Fruit fly (Drosophila melanogaster) whole organism, embryonic: ENCODE measurements around the gene ph-d.

Experiments
- BEAF-32 ChIP-seq: fragments of 200-800 bp; sonication (Bioruptor generic); optimal IDR thresholded peaks from 3 replicates; lab custom pipeline; 2017; ENCODE audit warnings: missing biosample characterization, missing genetic modification characterization, mild to moderate bottlenecking, moderate library complexity, missing genetic modification reagents
- CG10565 ChIP-seq: fragments of 200-800 bp; sonication (Bioruptor generic); optimal IDR thresholded peaks from 3 replicates; lab custom pipeline; 2016; ENCODE audit warnings: missing biosample characterization, mild to moderate bottlenecking, missing genetic modification characterization
- CG12104 ChIP-seq: fragments of 200-800 bp; sonication (Bioruptor generic); optimal IDR thresholded peaks from 3 replicates; lab custom pipeline; 2016; ENCODE audit warnings: missing biosample characterization, missing genetic modification characterization
- CG12659 ChIP-seq: fragments of 200-800 bp; sonication (Bioruptor generic); optimal IDR thresholded peaks from 3 replicates; lab custom pipeline; 2017; ENCODE audit warnings: mild to moderate bottlenecking, missing biosample characterization, missing genetic modification reagents, missing genetic modification characterization
- CG12942 ChIP-seq: fragments of 200-800 bp; sonication (Bioruptor generic); optimal IDR thresholded peaks from 3 replicates; lab custom pipeline; 2016; ENCODE audit warnings: missing biosample characterization, missing genetic modification characterization
- CG1602 ChIP-seq: fragments of 200-800 bp; sonication (Bioruptor generic); optimal IDR thresholded peaks from 3 replicates; lab custom pipeline; 2016; ENCODE audit warnings: missing biosample characterization, missing genetic modification characterization
- CG18599 ChIP-seq: fragments of 200-800 bp; sonication (Bioruptor generic); optimal IDR thresholded peaks from 3 replicates; lab custom pipeline; 2017; ENCODE audit warnings: missing biosample characterization, missing genetic modification characterization, mild to moderate bottlenecking, moderate library complexity, missing genetic modification reagents
- CG2202 ChIP-seq: fragments of 200-800 bp; sonication (Bioruptor generic); optimal IDR thresholded peaks from 2 replicates; lab custom pipeline; 2018; ENCODE audit warnings: missing biosample characterization, mild to moderate bottlenecking, missing genetic modification characterization
- CG3065 ChIP-seq: fragments of 200-800 bp; sonication (Bioruptor generic); optimal IDR thresholded peaks from 2 replicates; lab custom pipeline; 2016; ENCODE audit warnings: missing biosample characterization, missing genetic modification characterization
- CG34422 ChIP-seq: fragments of 200-800 bp; sonication (Bioruptor generic); IDR thresholded peaks from 3 replicates; pipeline ENCODE4 v1.3.6; 2022; ENCODE audit warnings: missing biosample characterization, missing genetic modification characterization
- CG3847 ChIP-seq: fragments of 200-800 bp; sonication (Bioruptor generic); IDR thresholded peaks from 2 replicates; pipeline ENCODE4 v1.3.6; 2022; ENCODE audit warnings: missing biosample characterization, missing genetic modification characterization
- CG4730 ChIP-seq: fragments of 200-800 bp; sonication (Bioruptor generic); IDR thresholded peaks from 2 replicates; pipeline ENCODE4 v1.3.6; 2022; ENCODE audit warnings: missing biosample characterization, missing genetic modification characterization
- CG5953 ChIP-seq: fragments of 200-800 bp; sonication (Bioruptor generic); IDR thresholded peaks from 2 replicates; pipeline ENCODE4 v1.3.6; 2022; ENCODE audit warnings: missing biosample characterization, missing genetic modification characterization
- CG8765 ChIP-seq: fragments of 200-800 bp; sonication (Bioruptor generic); IDR thresholded peaks from 2 replicates; pipeline ENCODE4 v1.3.6; 2022; ENCODE audit warnings: missing biosample characterization, missing genetic modification characterization
- Chrac-16 ChIP-seq: fragments of 200-800 bp; sonication (Bioruptor generic); optimal IDR thresholded peaks from 3 replicates; lab custom pipeline; 2016; ENCODE audit warnings: missing biosample characterization, missing genetic modification characterization
- Deaf1 ChIP-seq: fragments of 200-800 bp; optimal IDR thresholded peaks from 3 replicates; lab custom pipeline; 2019; ENCODE audit warnings: missing biosample characterization, mild to moderate bottlenecking, missing genetic modification characterization, moderate library complexity
- Hr78 ChIP-seq, 2 experiments: fragments of 200-800 bp in 1 of 2; fragments of >200 bp in 1 of 2; sonication (Bioruptor generic) in 1 of 2; optimal IDR thresholded peaks; 2 replicates each; lab custom pipeline; 2017 to 2019; ENCODE audit warnings: missing biosample characterization in 2 of 2, missing genetic modification characterization in 2 of 2, mild to moderate bottlenecking in 1 of 2, moderate library complexity in 1 of 2
- Hsf ChIP-seq: fragments of 200-800 bp; sonication (Bioruptor generic); optimal IDR thresholded peaks from 3 replicates; lab custom pipeline; 2016; ENCODE audit warnings: missing biosample characterization, missing genetic modification characterization
- NC2β ChIP-seq: fragments of 200-800 bp; sonication (Bioruptor generic); optimal IDR thresholded peaks from 2 replicates; lab custom pipeline; 2016; ENCODE audit warnings: missing biosample characterization, missing genetic modification characterization
- NK7.1 ChIP-seq: fragments of 200-800 bp; sonication (Bioruptor generic); optimal IDR thresholded peaks from 3 replicates; lab custom pipeline; 2016; ENCODE audit warnings: missing biosample characterization, missing genetic modification characterization
- Oaz ChIP-seq: fragments of 200-800 bp; sonication (Bioruptor generic); IDR thresholded peaks from 2 replicates; pipeline ENCODE4 v1.3.6; 2022; ENCODE audit warnings: missing biosample characterization, missing genetic modification characterization
- Optix ChIP-seq: fragments of 200-800 bp; sonication (Bioruptor generic); IDR thresholded peaks from 3 replicates; pipeline ENCODE4 v1.3.6; 2022; ENCODE audit warnings: missing biosample characterization, missing genetic modification characterization
- PHDP ChIP-seq: fragments of 200-800 bp; sonication (Bioruptor generic); optimal IDR thresholded peaks from 3 replicates; lab custom pipeline; 2018; ENCODE audit warnings: missing biosample characterization, mild to moderate bottlenecking, missing genetic modification characterization, moderate library complexity
- Side ChIP-seq: fragments of 200-800 bp; sonication (Bioruptor generic); optimal IDR thresholded peaks from 2 replicates; lab custom pipeline; 2016; ENCODE audit warnings: missing biosample characterization, missing genetic modification characterization
- Trl ChIP-seq, 3 experiments: fragments of >200 bp in 2 of 3; fragments of 200-800 bp in 1 of 3; sonication (Bioruptor generic) in 1 of 3; optimal IDR thresholded peaks; 2 replicates in 1 of 3; 3 replicates in 2 of 3; lab custom pipeline; 2016 to 2017; ENCODE audit warnings: missing biosample characterization in 1 of 3, missing genetic modification characterization in 1 of 3
- chm ChIP-seq: fragments of 200-800 bp; sonication (Bioruptor generic); IDR thresholded peaks from 2 replicates; pipeline ENCODE4 v1.3.6; 2022; ENCODE audit warnings: missing biosample characterization, missing genetic modification characterization
- dati ChIP-seq: fragments of 200-800 bp; sonication (Bioruptor generic); IDR thresholded peaks from 2 replicates; pipeline ENCODE4 v1.3.6; 2022; ENCODE audit warnings: missing biosample characterization, missing genetic modification characterization
- disco-r ChIP-seq: fragments of 200-800 bp; sonication (Bioruptor generic); optimal IDR thresholded peaks from 2 replicates; lab custom pipeline; 2016; ENCODE audit warnings: missing biosample characterization, missing genetic modification characterization
- dmrt11E ChIP-seq: fragments of 200-800 bp; sonication (Bioruptor generic); optimal IDR thresholded peaks from 3 replicates; lab custom pipeline; 2018; ENCODE audit warnings: missing biosample characterization, mild to moderate bottlenecking, missing genetic modification characterization, moderate library complexity
- dpn ChIP-seq, 2 experiments: fragments of 200-800 bp; sonication (Bioruptor generic); optimal IDR thresholded peaks; 3 replicates each; lab custom pipeline; 2016; ENCODE audit warnings: missing biosample characterization in 2 of 2, missing genetic modification characterization in 2 of 2
- eve ChIP-seq, 2 experiments: fragments of >200 bp; optimal IDR thresholded peaks; 2 replicates each; lab custom pipeline; 2017; ENCODE audit warnings: missing biosample characterization in 2 of 2, missing genetic modification characterization in 2 of 2
- ewg ChIP-seq: fragments of 200-800 bp; sonication (Bioruptor generic); optimal IDR thresholded peaks from 3 replicates; lab custom pipeline; 2017; ENCODE audit warnings: mild to moderate bottlenecking, missing biosample characterization, missing genetic modification reagents, missing genetic modification characterization
- fru ChIP-seq: fragments of >200 bp; optimal IDR thresholded peaks from 2 replicates; lab custom pipeline; 2017
- ham ChIP-seq: fragments of 200-800 bp; sonication (Bioruptor generic); IDR thresholded peaks from 2 replicates; pipeline ENCODE4 v1.3.6; 2022; ENCODE audit warnings: missing biosample characterization, missing genetic modification characterization
- hb ChIP-seq: fragments of 200-800 bp; sonication (Bioruptor generic); IDR thresholded peaks from 3 replicates; pipeline ENCODE4 v1.3.6; 2022; ENCODE audit warnings: missing biosample characterization, missing genetic modification characterization; ENCODE audit not compliant: partially characterized antibody
- hkb ChIP-seq, 2 experiments: fragments of 200-800 bp in 1 of 2; fragments of >200 bp in 1 of 2; sonication (Bioruptor generic) in 1 of 2; IDR thresholded peaks in 1 of 2; optimal IDR thresholded peaks in 1 of 2; 2 replicates each; pipeline versions ENCODE4 v1.3.6 to Lab custom; 2017 to 2022; ENCODE audit warnings: missing biosample characterization in 1 of 2, missing genetic modification characterization in 1 of 2
- hth ChIP-seq: fragments of >200 bp; optimal IDR thresholded peaks from 2 replicates; lab custom pipeline; 2017; ENCODE audit warnings: inconsistent platforms
- jing ChIP-seq: fragments of 200-800 bp; sonication (Bioruptor generic); optimal IDR thresholded peaks from 2 replicates; lab custom pipeline; 2018; ENCODE audit warnings: missing biosample characterization, mild to moderate bottlenecking, missing genetic modification characterization
- kni ChIP-seq: fragments of 200-800 bp; sonication (Bioruptor generic); optimal IDR thresholded peaks from 3 replicates; lab custom pipeline; 2017; ENCODE audit warnings: mild to moderate bottlenecking, missing biosample characterization, missing genetic modification reagents, missing genetic modification characterization
- maf-S ChIP-seq: fragments of 200-800 bp; sonication (Bioruptor generic); optimal IDR thresholded peaks from 2 replicates; lab custom pipeline; 2016; ENCODE audit warnings: missing biosample characterization, missing genetic modification characterization
- pho ChIP-seq: fragments of 200-800 bp; sonication (Bioruptor generic); optimal IDR thresholded peaks from 2 replicates; lab custom pipeline; 2016; ENCODE audit warnings: missing biosample characterization, missing genetic modification characterization
- pum ChIP-seq: fragments of 200-800 bp; sonication (Bioruptor generic); optimal IDR thresholded peaks from 2 replicates; lab custom pipeline; 2016; ENCODE audit warnings: missing biosample characterization, missing genetic modification characterization
- ranshi ChIP-seq: fragments of 200-800 bp; sonication (Bioruptor generic); IDR thresholded peaks from 2 replicates; pipeline ENCODE4 v1.3.6; 2022; ENCODE audit warnings: missing biosample characterization, missing genetic modification characterization
- ro ChIP-seq: fragments of 200-800 bp; sonication (Bioruptor generic); IDR thresholded peaks from 2 replicates; pipeline ENCODE4 v1.3.6; 2022; ENCODE audit warnings: missing biosample characterization, missing genetic modification characterization
- seq ChIP-seq: fragments of 200-800 bp; sonication (Bioruptor generic); IDR thresholded peaks from 2 replicates; pipeline ENCODE4 v1.3.6; 2022; ENCODE audit warnings: missing biosample characterization, missing genetic modification characterization
- sim ChIP-seq: fragments of 200-800 bp; sonication (Bioruptor generic); IDR thresholded peaks from 2 replicates; pipeline ENCODE4 v1.3.6; 2022; ENCODE audit warnings: missing biosample characterization, missing genetic modification characterization
- sima ChIP-seq: fragments of 200-800 bp; sonication (Bioruptor generic); optimal IDR thresholded peaks from 2 replicates; lab custom pipeline; 2016; ENCODE audit warnings: missing biosample characterization, missing genetic modification characterization
- tll ChIP-seq, 2 experiments: fragments of 200-800 bp in 1 of 2; fragments of >200 bp in 1 of 2; sonication (Bioruptor generic) in 1 of 2; optimal IDR thresholded peaks; 2 replicates each; lab custom pipeline; 2017 to 2019; ENCODE audit warnings: missing biosample characterization in 2 of 2, missing genetic modification characterization in 2 of 2, mild to moderate bottlenecking in 1 of 2, moderate library complexity in 1 of 2
- usp ChIP-seq: fragments of >200 bp; optimal IDR thresholded peaks from 2 replicates; lab custom pipeline; 2017; ENCODE audit warnings: missing biosample characterization, missing genetic modification characterization
- wor ChIP-seq: fragments of 200-800 bp; sonication (Bioruptor generic); IDR thresholded peaks from 2 replicates; pipeline ENCODE4 v1.3.6; 2022; ENCODE audit warnings: missing biosample characterization, missing genetic modification characterization

Gene ph-d

dm6 chrX:2134226-2134880, 11.3 kb upstream of the ph-d start (continued):
- TF ChIP-seq CG2202 (tag; lab: Kevin White, UChicago) (peak; percentile 46), sima (peak; percentile 59), Side (peak; percentile 42), Optix (GFP tag; lab: Robert Waterston, UW) (peak; percentile 62; the same call in 2 of the 3 replicates), Oaz (no peak), NC2β (GFP tag; lab: Kevin White, UChicago) (peak; percentile 62), usp (GFP tag; lab: Kevin White, UChicago) (no peak), hkb (optimal IDR thresholded peaks at IDR 0.05; lab: Kevin White, UChicago) (no peak), hkb (GFP tag; IDR thresholded peaks at IDR 0.05; lab: Robert Waterston, UW) (peak; percentile 69), tll (GFP tag; optimal IDR thresholded peaks at IDR 0.05; lab: Kevin White, UChicago) (no peak), eve (GFP tag; optimal IDR thresholded peaks at IDR 0.05; lab: Kevin White, UChicago) (no peak), CG8765 (GFP tag; lab: Robert Waterston, UW) (0 out of 2 replicates have a peak, but pooled peaks have one; percentile 60), seq (GFP tag; lab: Robert Waterston, UW) (peak; percentile 32; the same call in 1 of the 2 replicates), ranshi (peak; percentile 72), ewg (GFP tag; lab: Kevin White, UChicago) (peak; percentile 24), CG3847 (GFP tag; lab: Robert Waterston, UW) (0 out of 2 replicates have a peak, but pooled peaks have one; percentile 8), ro (no peak), CG3065 (GFP tag; lab: Kevin White, UChicago) (no peak), fru (lab: Kevin White, UChicago) (no peak), wor (GFP tag; lab: Robert Waterston, UW) (no peak), CG5953 (GFP tag; lab: Robert Waterston, UW) (no peak), NK7.1 (GFP tag; lab: Kevin White, UChicago) (no peak), Hr78 (GFP tag; optimal IDR thresholded peaks at IDR 0.05; lab: Kevin White, UChicago) (no peak), dmrt11E (tag; lab: Kevin White, UChicago) (peak; percentile 73), maf-S (GFP tag; lab: Kevin White, UChicago) (peak; percentile 7), hb (GFP tag; lab: Robert Waterston, UW) (no peak), hth (lab: Kevin White, UChicago) (no peak), Trl (optimal IDR thresholded peaks at IDR 0.05; lab: Kevin White, UChicago) (no peak), Trl (GFP tag; optimal IDR thresholded peaks at IDR 0.05; lab: Kevin White, UChicago) (peak; percentile 43), Chrac-16 (peak; percentile 57), CG12659 (GFP tag; lab: Kevin White, UChicago) (peak; percentile 56), disco-r (GFP tag; lab: Kevin White, UChicago) (no peak), CG10565 (GFP tag; lab: Kevin White, UChicago) (no peak), PHDP (tag; lab: Kevin White, UChicago) (peak; percentile 61), sim (GFP tag; lab: Robert Waterston, UW) (0 out of 2 replicates have a peak, but pooled peaks have one; percentile 33), CG18599 (GFP tag; lab: Kevin White, UChicago) (peak; percentile 84), chm (peak; percentile 38; the same call in 1 of the 2 replicates), CG12942 (GFP tag; lab: Kevin White, UChicago) (no peak), dati (no peak), ham (GFP tag; lab: Robert Waterston, UW) (no peak), pho (GFP tag; lab: Kevin White, UChicago) (peak; percentile 24), CG1602 (GFP tag; lab: Kevin White, UChicago) (peak; percentile 61), CG4730 (GFP tag; lab: Robert Waterston, UW) (no peak), kni (GFP tag; lab: Kevin White, UChicago) (no peak), pum (GFP tag; lab: Kevin White, UChicago) (peak; percentile 62), CG34422 (GFP tag; lab: Robert Waterston, UW) (no peak), dpn (GFP tag; optimal IDR thresholded peaks at IDR 0.05; lab: Kevin White, UChicago) (peak; percentile 54 to 57), Hsf (GFP tag; lab: Kevin White, UChicago) (peak; percentile 65), BEAF-32 (no peak), Deaf1 (peak; percentile 4), jing (peak; percentile 62), CG12104 (GFP tag; lab: Kevin White, UChicago) (peak; percentile 22)
